Worm (Caenorhabditis elegans) whole organism, L1 larva: Measurements from ENCODE around the gene lelo-4.
A peak's percentile ranks its signal among the peaks of the same experiment; 100 is the strongest.

Experiments used
- C34B4.2 ChIP-seq: sonication (generic microtip); optimal IDR thresholded peaks from 2 replicates; lab custom pipeline; 2017; ENCODE audit warnings: mild to moderate bottlenecking, missing genetic modification characterization, missing compliant biosample characterization
- Y116A8C.19 ChIP-seq: sonication (generic microtip); optimal IDR thresholded peaks from 2 replicates; lab custom pipeline; 2016; ENCODE audit warnings: missing compliant biosample characterization, missing genetic modification characterization, borderline replicate concordance
- aha-1 ChIP-seq: fragments of 150-350 bp; optimal IDR thresholded peaks from 2 replicates; lab custom pipeline; 2014; ENCODE audit warnings: missing biosample characterization, missing genetic modification characterization
- blmp-1 ChIP-seq: fragments of 150-350 bp; optimal IDR thresholded peaks from 2 replicates; lab custom pipeline; 2014; ENCODE audit warnings: missing biosample characterization, missing genetic modification characterization
- ceh-8 ChIP-seq: fragments of 200-800 bp; sonication (Bioruptor generic); optimal IDR thresholded peaks from 2 replicates; lab custom pipeline; 2018; ENCODE audit warnings: mild to moderate bottlenecking, missing genetic modification characterization, moderate library complexity, missing compliant biosample characterization
- ceh-82 ChIP-seq, 3 experiments: fragments of 150-350 bp in 1 of 3; sonication (generic microtip) in 2 of 3; optimal IDR thresholded peaks; 2 replicates each; lab custom pipeline; 2014 to 2017; ENCODE audit warnings: missing biosample characterization in 3 of 3, missing genetic modification characterization in 3 of 3
- ceh-88 ChIP-seq: fragments of 200-800 bp; sonication (Bioruptor generic); IDR thresholded peaks from 2 replicates; pipeline ENCODE4 v1.3.6; 2022; ENCODE audit warnings: missing genetic modification characterization, missing compliant biosample characterization
- ces-1 ChIP-seq: fragments of 150-350 bp; optimal IDR thresholded peaks from 2 replicates; lab custom pipeline; 2014; ENCODE audit warnings: missing biosample characterization, missing genetic modification reagents, missing genetic modification characterization
- dpl-1 ChIP-seq, 3 experiments: fragments of 150-350 bp in 2 of 3; sonication (generic microtip) in 1 of 3; optimal IDR thresholded peaks; 2 replicates each; lab custom pipeline; 2014 to 2017; ENCODE audit warnings: missing biosample characterization in 3 of 3, missing genetic modification characterization in 3 of 3, missing genetic modification reagents in 3 of 3
- efl-1 ChIP-seq, 4 experiments: fragments of 150-350 bp; optimal IDR thresholded peaks in 3 of 4; peaks in 1 of 4; 1 replicate in 1 of 4; 2 replicates in 3 of 4; lab custom pipeline; 2014; ENCODE audit warnings: missing biosample characterization in 2 of 4, missing genetic modification characterization in 2 of 4, missing genetic modification reagents in 2 of 4
- egl-13 ChIP-seq: sonication (generic microtip); optimal IDR thresholded peaks from 2 replicates; lab custom pipeline; 2016; ENCODE audit warnings: missing genotype, missing genetic modification reagents, missing genetic modification characterization, missing compliant biosample characterization
- elt-3 ChIP-seq, 6 experiments: fragments of 150-350 bp in 1 of 6; sonication (generic microtip); optimal IDR thresholded peaks; 2 replicates each; lab custom pipeline; 2017 to 2018; ENCODE audit warnings: missing biosample characterization in 6 of 6, missing genetic modification characterization in 6 of 6, inconsistent platforms in 1 of 6
- fkh-10 ChIP-seq: sonication (generic microtip); optimal IDR thresholded peaks from 2 replicates; lab custom pipeline; 2017; ENCODE audit warnings: missing biosample characterization, missing genetic modification reagents, missing genetic modification characterization
- fos-1 ChIP-seq: fragments of 150-350 bp; optimal IDR thresholded peaks from 2 replicates; lab custom pipeline; 2014; ENCODE audit warnings: missing biosample characterization, missing genetic modification characterization
- hlh-17 ChIP-seq: fragments of 200-800 bp; sonication (Bioruptor generic); optimal IDR thresholded peaks from 2 replicates; lab custom pipeline; 2018; ENCODE audit warnings: missing genetic modification characterization, mild to moderate bottlenecking, missing compliant biosample characterization, moderate library complexity, borderline replicate concordance
- hpl-2 ChIP-seq: fragments of 150-350 bp; optimal IDR thresholded peaks from 2 replicates; lab custom pipeline; 2014; ENCODE audit warnings: missing biosample characterization, missing genetic modification reagents, missing genetic modification characterization
- isw-1 ChIP-seq: fragments of 200-800 bp; sonication (Bioruptor generic); IDR thresholded peaks from 2 replicates; pipeline ENCODE4 v1.3.6; 2022; ENCODE audit warnings: missing genetic modification characterization, missing compliant biosample characterization
- lin-14 ChIP-seq: fragments of 200-800 bp; sonication (Bioruptor generic); optimal IDR thresholded peaks from 2 replicates; lab custom pipeline; 2018; ENCODE audit warnings: mild to moderate bottlenecking, missing genetic modification characterization, moderate library complexity, missing compliant biosample characterization
- lin-39 ChIP-seq: fragments of 150-350 bp; optimal IDR thresholded peaks from 2 replicates; lab custom pipeline; 2014; ENCODE audit warnings: missing biosample characterization, missing genetic modification reagents, missing genetic modification characterization
- lsy-2 ChIP-seq, 2 experiments: fragments of 150-350 bp; optimal IDR thresholded peaks; 2 replicates each; lab custom pipeline; 2014; ENCODE audit warnings: missing biosample characterization in 2 of 2, missing genetic modification characterization in 2 of 2
- mab-9 ChIP-seq: fragments of 200-800 bp; sonication (Bioruptor generic); IDR thresholded peaks from 2 replicates; pipeline ENCODE4 v1.3.6; 2022; ENCODE audit warnings: missing genetic modification reagents, missing genetic modification characterization, missing compliant biosample characterization
- mdl-1 ChIP-seq, 2 experiments: fragments of 150-350 bp; optimal IDR thresholded peaks; 2 replicates each; lab custom pipeline; 2014 to 2017; ENCODE audit warnings: missing biosample characterization in 2 of 2, missing genetic modification characterization in 2 of 2, inconsistent platforms in 1 of 2
- mep-1 ChIP-seq: fragments of 150-350 bp; optimal IDR thresholded peaks from 2 replicates; lab custom pipeline; 2014; ENCODE audit warnings: missing biosample characterization, missing genetic modification characterization
- nhr-28 ChIP-seq: fragments of 150-350 bp; optimal IDR thresholded peaks from 2 replicates; lab custom pipeline; 2014; ENCODE audit warnings: missing biosample characterization, missing genetic modification characterization
- nhr-47 ChIP-seq: sonication (generic microtip); optimal IDR thresholded peaks from 2 replicates; lab custom pipeline; 2016; ENCODE audit warnings: mild to moderate bottlenecking, missing genetic modification characterization, moderate library complexity, missing compliant biosample characterization
- nhr-71 ChIP-seq: sonication (generic microtip); optimal IDR thresholded peaks from 2 replicates; lab custom pipeline; 2016; ENCODE audit warnings: mild to moderate bottlenecking, missing genetic modification characterization, moderate library complexity, missing compliant biosample characterization
- nhr-76 ChIP-seq: sonication (generic microtip); optimal IDR thresholded peaks from 2 replicates; lab custom pipeline; 2017; ENCODE audit warnings: missing biosample characterization, missing genetic modification characterization
- nhr-84 ChIP-seq: sonication (generic microtip); optimal IDR thresholded peaks from 2 replicates; lab custom pipeline; 2017; ENCODE audit warnings: missing biosample characterization, missing genetic modification characterization
- nhr-85 ChIP-seq: sonication (generic microtip); peaks from one replicate; lab custom pipeline; 2016; ENCODE audit warnings: missing genetic modification characterization, inconsistent platforms, missing compliant biosample characterization
- pag-3 ChIP-seq: sonication (generic microtip); optimal IDR thresholded peaks from 2 replicates; lab custom pipeline; 2017; ENCODE audit warnings: missing genetic modification characterization, mild to moderate bottlenecking, missing compliant biosample characterization, antibody characterized with exemption, borderline replicate concordance; ENCODE audit not compliant: insufficient read depth
- rnt-1 ChIP-seq: sonication (generic microtip); optimal IDR thresholded peaks from 2 replicates; lab custom pipeline; 2016; ENCODE audit warnings: mild to moderate bottlenecking, missing genetic modification characterization, moderate library complexity, missing compliant biosample characterization
- skn-1 ChIP-seq: fragments of 150-350 bp; optimal IDR thresholded peaks from 2 replicates; lab custom pipeline; 2014; ENCODE audit warnings: missing biosample characterization, missing genetic modification characterization
- snpc-4 ChIP-seq: fragments of 150-350 bp; optimal IDR thresholded peaks from 2 replicates; lab custom pipeline; 2014; ENCODE audit warnings: missing biosample characterization, missing genetic modification characterization
- snu-23 ChIP-seq: sonication (generic microtip); optimal IDR thresholded peaks from 2 replicates; lab custom pipeline; 2016; ENCODE audit warnings: missing genetic modification characterization, missing compliant biosample characterization
- sup-37 ChIP-seq: fragments of 200-800 bp; sonication (Bioruptor generic); optimal IDR thresholded peaks from 2 replicates; lab custom pipeline; 2018; ENCODE audit warnings: mild to moderate bottlenecking, missing genetic modification characterization, missing compliant biosample characterization
- unc-30 ChIP-seq: sonication (generic microtip); optimal IDR thresholded peaks from 2 replicates; lab custom pipeline; 2017; ENCODE audit warnings: missing biosample characterization, missing genetic modification characterization
- unc-62 ChIP-seq: fragments of 150-350 bp; optimal IDR thresholded peaks from 2 replicates; lab custom pipeline; 2014; ENCODE audit warnings: missing biosample characterization, missing genetic modification reagents, missing genetic modification characterization
- unc-86 ChIP-seq: sonication (generic microtip); optimal IDR thresholded peaks from 2 replicates; lab custom pipeline; 2016; ENCODE audit warnings: missing genetic modification characterization, missing compliant biosample characterization
- xbp-1 ChIP-seq: sonication (generic microtip); optimal IDR thresholded peaks from 2 replicates; lab custom pipeline; 2016; ENCODE audit warnings: missing genetic modification characterization, missing compliant biosample characterization

Gene lelo-4

ce11 chrII:5701485-5701884, 13.2 kb upstream of the lelo-4 start (continued):
- TF ChIP-seq isw-1 (peak; percentile 20), snpc-4 (tag; lab: Kevin White, UChicago) (peak; percentile 99), fos-1 (tag; lab: Kevin White, UChicago) (peak; percentile 70), rnt-1 (tag; lab: Kevin White, UChicago) (peak; percentile 93), ces-1 (GFP tag; lab: Kevin White, UChicago) (no peak), elt-3 (tag; optimal IDR thresholded peaks at IDR 0.05; lab: Kevin White, UChicago) (peak in 1 of 6 experiments; percentile 35), ceh-8 (no peak), skn-1 (tag; lab: Kevin White, UChicago) (peak; percentile 34), snu-23 (GFP tag; lab: Kevin White, UChicago) (peak; percentile 84), Y116A8C.19 (tag; lab: Kevin White, UChicago) (no peak), mab-9 (peak; percentile 35; the same call in 1 of the 2 replicates), lsy-2 (tag; optimal IDR thresholded peaks at IDR 0.05; lab: Kevin White, UChicago) (peak; percentile 55 to 77), egl-13 (no peak), hpl-2 (GFP tag; lab: Kevin White, UChicago) (no peak), ceh-82 (tag; optimal IDR thresholded peaks at IDR 0.05; lab: Kevin White, UChicago) (peak; percentile 44 to 80 (median 70)), nhr-28 (tag; lab: Kevin White, UChicago) (no peak), pag-3 (tag; lab: Kevin White, UChicago) (no peak), dpl-1 (GFP tag; optimal IDR thresholded peaks at IDR 0.05; lab: Kevin White, UChicago) (peak; percentile 40 to 50 (median 43)), ceh-88 (GFP tag; lab: Robert Waterston, UW) (no peak), hlh-17 (no peak), unc-62 (GFP tag; lab: Kevin White, UChicago) (no peak), nhr-84 (tag; lab: Kevin White, UChicago) (no peak), nhr-71 (tag; lab: Kevin White, UChicago) (peak; percentile 89), C34B4.2 (tag; lab: Kevin White, UChicago) (no peak), mep-1 (tag; lab: Kevin White, UChicago) (peak; percentile 51), nhr-76 (tag; lab: Kevin White, UChicago) (no peak), xbp-1 (tag; lab: Kevin White, UChicago) (peak; percentile 67), mdl-1 (tag; optimal IDR thresholded peaks at IDR 0.05; lab: Kevin White, UChicago) (peak in 1 of 2 experiments; percentile 73), aha-1 (no peak), nhr-47 (peak; percentile 89)

ce11 chrII:5702611-5703192, 12.0 kb upstream of the lelo-4 start:
- peak; percentile 78 for TF ChIP-seq nhr-85
- no peak for TF ChIP-seq skn-1 (tag; lab: Kevin White, UChicago)
- TF ChIP-seq ceh-8: no peak
- TF ChIP-seq lin-39: no peak
- TF ChIP-seq unc-30 (tag; lab: Kevin White, UChicago): no peak
- TF ChIP-seq lin-14 (GFP tag; lab: Kevin White, UChicago): peak; percentile 46
- TF ChIP-seq efl-1 (optimal IDR thresholded peaks at IDR 0.05; lab: Kevin White, UChicago): no peak
- TF ChIP-seq efl-1 (GFP tag; optimal IDR thresholded peaks at IDR 0.05 in 1 of 2; lab: Kevin White, UChicago): peak in 1 of 2 experiments; percentile 50
- no peak for TF ChIP-seq unc-86
- TF ChIP-seq snu-23 (GFP tag; lab: Kevin White, UChicago): peak; percentile 29
- no peak for TF ChIP-seq sup-37 (GFP tag; lab: Kevin White, UChicago)
- TF ChIP-seq blmp-1 (tag; lab: Kevin White, UChicago): peak; percentile 69
- peak; percentile 29 for TF ChIP-seq fkh-10 (GFP tag; lab: Kevin White, UChicago)
